Worm (Caenorhabditis elegans): Measurements from ENCODE around the gene srz-44.

The srz-44 gene

ce11 chrV:15661580-15661979, 22.8 kb upstream of the srz-44 start:
- no peak for TF ChIP-seq hlh-17 (GFP tag; optimal IDR thresholded peaks at IDR 0.05; ENCODE audit: borderline replicate concordance)
- TF ChIP-seq elt-3 (tag; optimal IDR thresholded peaks at IDR 0.05): no peak
- peak; percentile 52 for TF ChIP-seq rnt-1 (tag; optimal IDR thresholded peaks at IDR 0.05)
- peak in 1 of 2 experiments; percentile 20 for TF ChIP-seq lsy-2 (tag; optimal IDR thresholded peaks at IDR 0.05)
- no peak for TF ChIP-seq F16B12.6 (tag; optimal IDR thresholded peaks at IDR 0.05)
- TF ChIP-seq nhr-19 (GFP tag; conservative IDR thresholded peaks at IDR 0.05): no peak
- TF ChIP-seq nhr-77 (tag; optimal IDR thresholded peaks at IDR 0.05): no peak
- TF ChIP-seq nhr-12 (tag; optimal IDR thresholded peaks at IDR 0.05): no peak
- no peak for TF ChIP-seq mdl-1 (tag; optimal IDR thresholded peaks at IDR 0.05)
- TF ChIP-seq swsn-7 (tag; optimal IDR thresholded peaks at IDR 0.05): no peak
- no peak for TF ChIP-seq jun-1 (tag; optimal IDR thresholded peaks at IDR 0.05)
- TF ChIP-seq nhr-85 (tag): no peak
- TF ChIP-seq unc-98 (GFP tag; IDR thresholded peaks at IDR 0.05): no peak
- no peak for TF ChIP-seq zip-4 (GFP tag; optimal IDR thresholded peaks at IDR 0.05)
- TF ChIP-seq lin-13 (GFP tag; optimal IDR thresholded peaks at IDR 0.05): no peak
- no peak for TF ChIP-seq mef-2 (tag; optimal IDR thresholded peaks at IDR 0.05)
- TF ChIP-seq ceh-8 (GFP tag; optimal IDR thresholded peaks at IDR 0.05): no peak
- TF ChIP-seq ceh-90 (tag; optimal IDR thresholded peaks at IDR 0.05): no peak
- no peak for TF ChIP-seq alr-1 (tag; optimal IDR thresholded peaks at IDR 0.05; ENCODE audit: borderline replicate concordance)
- no peak for TF ChIP-seq efl-1 (optimal IDR thresholded peaks at IDR 0.05)
- no peak for TF ChIP-seq efl-1 (GFP tag; optimal IDR thresholded peaks at IDR 0.05 in 1 of 2)
- peak; percentile 72 for TF ChIP-seq dsc-1 (tag; optimal IDR thresholded peaks at IDR 0.05)
- TF ChIP-seq nhr-71 (tag; optimal IDR thresholded peaks at IDR 0.05): peak; percentile 8
- TF ChIP-seq unc-86 (tag; optimal IDR thresholded peaks at IDR 0.05): no peak

ce11 chrV:15661003-15661402, 22.2 kb upstream of the srz-44 start:
- TF ChIP-seq snu-23 (GFP tag; optimal IDR thresholded peaks at IDR 0.05): peak; percentile 15
- TF ChIP-seq lsy-2 (tag; optimal IDR thresholded peaks at IDR 0.05): no peak
- no peak for TF ChIP-seq unc-86 (tag; optimal IDR thresholded peaks at IDR 0.05)
- TF ChIP-seq vab-15 (tag; optimal IDR thresholded peaks at IDR 0.05): no peak
- no peak for TF ChIP-seq elt-2 (tag; optimal IDR thresholded peaks at IDR 0.05)
- no peak for TF ChIP-seq lir-3 (tag; optimal IDR thresholded peaks at IDR 0.05; ENCODE audit: poor library complexity)
- TF ChIP-seq nhr-85 (tag): peak; percentile 96
- no peak for TF ChIP-seq unc-98 (GFP tag; IDR thresholded peaks at IDR 0.05)
- no peak for TF ChIP-seq sptf-1 (tag; optimal IDR thresholded peaks at IDR 0.05)
- TF ChIP-seq dsc-1 (tag; optimal IDR thresholded peaks at IDR 0.05): no peak
- TF ChIP-seq blmp-1 (tag; optimal IDR thresholded peaks at IDR 0.05): peak; percentile 67
- no peak for TF ChIP-seq hpl-2 (GFP tag; optimal IDR thresholded peaks at IDR 0.05)
- peak; percentile 28 for TF ChIP-seq nhr-20 (tag; optimal IDR thresholded peaks at IDR 0.05)
- TF ChIP-seq efl-3 (GFP tag; optimal IDR thresholded peaks at IDR 0.05): peak; percentile 2
- TF ChIP-seq ceh-63 (GFP tag; optimal IDR thresholded peaks at IDR 0.05): no peak
- no peak for TF ChIP-seq pax-3 (tag; optimal IDR thresholded peaks at IDR 0.05)
- no peak for TF ChIP-seq unc-62 (GFP tag; optimal IDR thresholded peaks at IDR 0.05)
- no peak for TF ChIP-seq ceh-90 (tag; optimal IDR thresholded peaks at IDR 0.05)
- TF ChIP-seq lin-14 (GFP tag; optimal IDR thresholded peaks at IDR 0.05): peak; percentile 82
- peak in 1 of 6 experiments; percentile 27 for TF ChIP-seq elt-3 (tag; optimal IDR thresholded peaks at IDR 0.05)
- no peak for TF ChIP-seq nhr-237 (tag; optimal IDR thresholded peaks at IDR 0.05)
- no peak for TF ChIP-seq nhr-12 (tag; optimal IDR thresholded peaks at IDR 0.05)
- TF ChIP-seq fos-1 (tag; optimal IDR thresholded peaks at IDR 0.05): no peak
- TF ChIP-seq irx-1 (tag; optimal IDR thresholded peaks at IDR 0.05): peak; percentile 16
- no peak for TF ChIP-seq fkh-10 (GFP tag; optimal IDR thresholded peaks at IDR 0.05)
- no peak for TF ChIP-seq snpc-4 (tag; optimal IDR thresholded peaks at IDR 0.05)
- TF ChIP-seq C34B4.2 (tag; optimal IDR thresholded peaks at IDR 0.05): no peak
- no peak for TF ChIP-seq ztf-11 (tag; optimal IDR thresholded peaks at IDR 0.05)
- peak; percentile 30 for TF ChIP-seq lin-13 (GFP tag; optimal IDR thresholded peaks at IDR 0.05)
- no peak for TF ChIP-seq egl-13 (tag; optimal IDR thresholded peaks at IDR 0.05)
- no peak for TF ChIP-seq lin-35 (GFP tag; optimal IDR thresholded peaks at IDR 0.05)
- no peak for TF ChIP-seq unc-130 (tag; optimal IDR thresholded peaks at IDR 0.05)
- TF ChIP-seq C04F5.9 (tag; optimal IDR thresholded peaks at IDR 0.05): no peak
- peak; percentile 43; the same call in 1 of the 2 replicates for TF ChIP-seq grh-1 (GFP tag; IDR thresholded peaks at IDR 0.05)
- TF ChIP-seq lin-39 (tag; optimal IDR thresholded peaks at IDR 0.05): no peak
- peak; percentile 10 for TF ChIP-seq nhr-90 (tag; optimal IDR thresholded peaks at IDR 0.05; ENCODE audit: poor library complexity)
- no peak for TF ChIP-seq ama-1 (optimal IDR thresholded peaks at IDR 0.05)
